Worm (Caenorhabditis elegans) whole organism, dauer: ENCODE measurements around the gene F58E6.13.

Experiments
- unc-62 ChIP-seq: sonication (generic microtip); optimal IDR thresholded peaks from 2 replicates; lab custom pipeline; 2017; ENCODE audit warnings: missing biosample characterization, missing genetic modification reagents, missing genetic modification characterization

The F58E6.13 gene

ce11 chrV:9744934-9745333, at the start of gene F58E6.13:
Gene F58E6.13, plus strand, starts transcription at chrV:9745234.
- TF ChIP-seq unc-62: no peak

- TF ChIP-seq unc-62: no peak
Measured at ce11 chrV:9696715-9697114, 48.3 kb upstream of the F58E6.13 start, which contains the start of gene her-1. Gene her-1, plus strand, starts transcription at chrV:9697015.

ce11 chrV:9699216-9699615, 45.8 kb upstream of the F58E6.13 start:
- TF ChIP-seq unc-62: no peak

ce11 chrV:9701861-9702260, 43.2 kb upstream of the F58E6.13 start:
- TF ChIP-seq unc-62: no peak

DNA sequence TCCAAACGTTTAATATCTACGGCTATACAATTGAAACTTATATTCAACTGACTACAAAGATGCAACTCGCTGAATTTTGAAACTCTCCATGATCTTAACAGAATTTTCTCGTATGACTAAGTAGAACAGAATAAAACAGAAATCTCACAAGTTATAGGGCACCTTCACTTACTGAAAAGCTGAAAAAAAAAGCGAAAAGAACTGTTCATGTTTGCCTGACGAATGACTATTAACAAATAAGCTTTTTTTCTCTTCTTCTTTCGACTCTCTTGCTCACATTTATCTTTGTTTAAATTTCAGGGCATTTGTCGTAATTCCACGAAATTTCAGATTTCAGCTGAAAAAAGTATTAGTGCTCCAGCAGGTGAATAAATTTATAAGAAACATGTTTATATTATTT, 42.3 kb upstream of the F58E6.13 start, which contains the start of gene xbx-6:
xbx-6 (plus strand) TSS at position 301 of the 400 bp plus-strand sequence.
- TF ChIP-seq unc-62: no peak

- TF ChIP-seq unc-62: no peak
Measured at ce11 chrV:9703549-9703948, 41.5 kb upstream of the F58E6.13 start.

DNA sequence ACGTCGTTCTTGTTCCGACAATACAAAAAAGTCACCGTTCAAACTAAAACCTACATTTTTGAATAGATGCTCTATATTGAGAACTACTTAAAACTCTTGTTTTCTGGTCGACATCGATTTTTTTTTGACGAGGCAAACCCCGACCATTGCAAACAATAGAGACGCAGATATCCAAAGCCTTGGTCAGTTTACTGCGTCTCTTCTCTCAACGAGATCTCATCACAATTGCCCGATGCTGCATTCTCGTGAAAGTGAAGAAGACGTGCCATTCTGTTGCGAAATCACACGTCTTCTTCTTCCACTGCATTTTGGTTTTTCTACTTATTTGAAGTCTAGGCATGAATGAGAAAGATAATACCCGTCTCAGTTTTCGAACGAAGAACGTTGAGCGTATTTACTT, 40.6 kb upstream of the F58E6.13 start:
- no peak for TF ChIP-seq unc-62

- no peak for TF ChIP-seq unc-62
Measured at ce11 chrV:9706592-9706991, 38.4 kb upstream of the F58E6.13 start.

DNA sequence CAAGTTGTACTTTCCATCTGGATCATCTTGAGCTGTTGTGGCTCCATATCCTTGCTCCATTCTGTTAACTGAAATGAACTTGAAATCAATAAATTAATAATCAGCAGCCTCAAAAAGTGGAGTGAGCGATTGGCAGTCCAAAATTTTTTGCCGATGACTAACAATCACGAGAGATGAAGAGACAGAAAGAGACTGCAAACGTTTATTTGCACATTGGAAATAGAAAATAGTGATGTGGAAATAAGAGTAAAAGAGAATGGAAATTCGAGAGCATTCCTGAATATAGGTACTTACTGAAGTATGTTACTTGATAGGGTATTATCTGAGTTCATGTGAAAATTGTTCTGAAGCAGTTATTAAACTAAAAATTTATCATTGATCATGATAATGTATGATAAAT, 35.3 kb upstream of the F58E6.13 start, which contains the start of gene tag-120:
tag-120 (minus strand) TSS at position 68 of the 400 bp plus-strand sequence.
- no peak for TF ChIP-seq unc-62

DNA sequence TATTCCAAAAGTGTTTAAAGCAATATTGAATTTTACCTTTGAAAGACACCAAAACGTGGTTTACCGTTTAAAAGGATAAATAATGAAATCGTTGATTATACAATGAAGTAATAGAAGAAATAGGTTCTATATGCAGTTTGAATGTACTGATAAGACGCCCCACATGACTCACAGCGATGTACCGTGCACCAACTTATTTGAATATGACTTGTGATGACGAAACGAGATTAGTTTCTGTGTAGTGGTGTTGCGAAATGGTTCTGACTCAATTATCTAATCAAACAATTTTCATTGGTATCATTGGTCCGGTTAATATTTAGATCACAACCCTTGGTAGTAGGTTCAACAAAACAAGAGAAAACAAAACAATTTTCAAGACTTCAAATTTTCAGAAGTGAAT, 33.9 kb upstream of the F58E6.13 start:
- TF ChIP-seq unc-62: no peak

DNA sequence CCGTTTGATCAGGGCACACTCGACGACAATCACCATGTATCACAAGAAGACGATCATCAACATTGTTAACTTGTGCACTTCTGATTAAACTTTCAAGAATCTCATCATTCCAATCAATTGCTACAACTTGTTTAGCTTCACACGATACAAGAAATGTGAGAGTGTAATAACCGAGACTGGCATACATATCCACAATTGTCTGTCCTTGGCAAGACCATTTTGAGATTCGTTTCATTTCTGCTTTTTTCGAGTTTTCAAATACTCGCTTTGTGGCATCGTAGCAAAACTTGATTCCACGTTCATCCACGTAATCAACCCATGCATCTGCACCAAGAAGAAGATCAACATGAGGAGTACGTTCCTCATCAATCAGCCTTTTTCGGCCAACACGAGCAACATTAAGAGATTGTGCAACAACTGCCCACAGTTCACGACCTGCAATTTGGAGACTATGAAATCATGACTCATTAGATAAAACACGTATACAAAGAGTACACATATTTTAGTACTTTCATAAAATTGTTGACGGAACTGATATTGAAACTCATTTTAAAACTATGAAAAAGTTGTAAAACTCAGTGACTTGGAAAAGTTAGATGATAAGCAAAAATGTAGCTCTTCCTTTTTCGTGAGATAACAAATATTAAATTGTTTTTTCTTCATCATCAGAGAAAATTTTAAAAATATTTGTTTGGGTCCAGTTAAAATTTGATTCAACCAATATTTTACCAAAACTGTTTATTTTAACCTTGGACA, 32.4 kb upstream of the F58E6.13 start:
- no peak for TF ChIP-seq unc-62

- TF ChIP-seq unc-62: no peak
Measured at ce11 chrV:9713532-9713931, 31.5 kb upstream of the F58E6.13 start, which contains the start of gene F40F9.10. Gene F40F9.10, minus strand, starts transcription at chrV:9713632.

DNA sequence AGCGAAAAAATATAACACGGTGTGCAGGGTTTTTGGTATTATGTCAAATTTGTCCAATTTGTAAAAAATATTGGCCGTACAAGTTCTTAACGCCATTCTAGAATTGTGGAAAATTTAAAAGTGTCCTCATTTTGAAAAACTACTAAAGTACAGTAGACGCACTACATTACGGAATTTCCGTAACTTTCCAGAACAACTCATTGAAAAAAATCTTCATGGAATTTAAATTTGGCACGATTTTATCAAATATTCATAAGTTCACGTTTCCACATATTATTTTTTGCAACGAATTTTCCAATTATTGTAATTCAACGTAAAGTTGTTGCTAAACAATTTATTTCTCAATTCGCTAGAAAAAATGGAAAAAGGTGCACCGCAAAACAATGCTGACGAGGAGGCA, 30.1 kb upstream of the F58E6.13 start, which contains the start of gene F40F9.3:
F40F9.3 (plus strand) TSS at position 301 of the 400 bp plus-strand sequence.
- no peak for TF ChIP-seq unc-62

DNA sequence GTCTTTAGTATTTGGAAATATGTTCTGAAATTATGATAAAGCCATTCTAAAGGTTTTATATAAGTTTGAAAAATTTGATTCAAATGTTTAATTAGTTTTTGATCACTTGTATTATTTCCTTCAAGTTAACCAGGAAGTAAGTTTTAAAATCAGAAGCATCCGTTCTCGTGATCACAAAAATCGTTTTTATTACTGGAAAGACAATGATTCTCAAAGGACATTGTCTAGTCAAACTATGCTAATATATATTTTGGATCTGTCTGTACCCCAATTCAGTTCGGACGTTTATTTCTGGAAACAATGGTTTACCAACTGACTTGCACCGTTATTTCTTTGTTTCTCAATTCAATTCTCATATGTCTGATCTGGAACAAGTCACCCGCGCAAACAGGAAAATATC, 28.6 kb upstream of the F58E6.13 start, which contains the start of gene str-188:
str-188 (plus strand) TSS at position 301 of the 400 bp plus-strand sequence.
- TF ChIP-seq unc-62: no peak

ce11 chrV:9724021-9724671, 20.9 kb upstream of the F58E6.13 start, which contains the start of gene slcr-46.3:
Gene slcr-46.3, minus strand, starts transcription at chrV:9724106.
- no peak for TF ChIP-seq unc-62

ce11 chrV:9725719-9726118, 19.3 kb upstream of the F58E6.13 start:
- TF ChIP-seq unc-62: no peak

- no peak for TF ChIP-seq unc-62
Measured at ce11 chrV:9729462-9730162, 15.4 kb upstream of the F58E6.13 start, which contains the start of the genes aagr-3 and drap-1. Gene aagr-3, minus strand, starts transcription at chrV:9729512. Gene drap-1, plus strand, starts transcription at chrV:9730106.
